Fruit fly (Drosophila melanogaster) whole organism, pupa: ENCODE results near the gene Cpr64Ac.
A peak's percentile ranks its signal among the peaks of the same experiment; 100 is the strongest.

ENCODE experiments used
- CG10348 ChIP-seq: fragments of 200-800 bp; sonication (Bioruptor generic); IDR thresholded peaks from 2 replicates; pipeline ENCODE4 v1.3.6; 2022; ENCODE audit warnings: missing biosample characterization, missing genetic modification characterization
- CG12605 ChIP-seq: fragments of 200-800 bp; sonication (Bioruptor generic); IDR thresholded peaks from 2 replicates; pipeline ENCODE4 v1.3.6; 2022; ENCODE audit warnings: missing biosample characterization, missing genetic modification characterization
- CG13204 ChIP-seq: fragments of 200-800 bp; sonication (Bioruptor generic); optimal IDR thresholded peaks from 2 replicates; lab custom pipeline; 2018; ENCODE audit warnings: missing biosample characterization, mild to moderate bottlenecking, missing genetic modification characterization, moderate library complexity
- CG14655 ChIP-seq: fragments of 200-800 bp; sonication (Bioruptor generic); optimal IDR thresholded peaks from 3 replicates; lab custom pipeline; 2017; ENCODE audit warnings: mild to moderate bottlenecking, missing biosample characterization, missing genetic modification reagents, missing genetic modification characterization
- CG15710 ChIP-seq: fragments of 200-800 bp; sonication (Bioruptor generic); optimal IDR thresholded peaks from 2 replicates; lab custom pipeline; 2018; ENCODE audit warnings: missing biosample characterization, mild to moderate bottlenecking, missing genetic modification characterization, moderate library complexity
- CG17806 ChIP-seq: fragments of 200-800 bp; sonication (Bioruptor generic); optimal IDR thresholded peaks from 2 replicates; lab custom pipeline; 2018; ENCODE audit warnings: missing biosample characterization, mild to moderate bottlenecking, missing genetic modification characterization, moderate library complexity
- CG32121 ChIP-seq: fragments of 200-800 bp; sonication (Bioruptor generic); IDR thresholded peaks from 2 replicates; pipeline ENCODE4 v1.3.6; 2022; ENCODE audit warnings: missing biosample characterization, missing genetic modification characterization
- CG34367 ChIP-seq: fragments of 200-800 bp; sonication (Bioruptor generic); optimal IDR thresholded peaks from 2 replicates; lab custom pipeline; 2018; ENCODE audit warnings: missing biosample characterization, mild to moderate bottlenecking, missing genetic modification characterization
- CG4496 ChIP-seq: fragments of 200-800 bp; sonication (Bioruptor generic); IDR thresholded peaks from 3 replicates; pipeline ENCODE4 v1.3.6; 2022; ENCODE audit warnings: missing biosample characterization, missing genetic modification characterization
- CG8159 ChIP-seq: fragments of 200-800 bp; sonication (Bioruptor generic); optimal IDR thresholded peaks from 3 replicates; lab custom pipeline; 2018; ENCODE audit warnings: missing biosample characterization, mild to moderate bottlenecking, missing genetic modification characterization, moderate library complexity
- CG8301 ChIP-seq: fragments of 200-800 bp; sonication (Bioruptor generic); optimal IDR thresholded peaks from 2 replicates; lab custom pipeline; 2018; ENCODE audit warnings: missing biosample characterization, mild to moderate bottlenecking, missing genetic modification characterization
- CG9948 ChIP-seq: fragments of 200-800 bp; sonication (Bioruptor generic); optimal IDR thresholded peaks from 2 replicates; lab custom pipeline; 2018; ENCODE audit warnings: missing biosample characterization, mild to moderate bottlenecking, missing genetic modification characterization, moderate library complexity
- D1 ChIP-seq: fragments of 200-800 bp; sonication (Bioruptor generic); optimal IDR thresholded peaks from 2 replicates; lab custom pipeline; 2018; ENCODE audit warnings: missing biosample characterization, mild to moderate bottlenecking, missing genetic modification characterization, moderate library complexity
- EcR ChIP-seq: fragments of 200-800 bp; sonication (Bioruptor generic); optimal IDR thresholded peaks from 3 replicates; lab custom pipeline; 2019; ENCODE audit warnings: missing biosample characterization, missing genetic modification characterization, mild to moderate bottlenecking, moderate library complexity, missing genetic modification reagents
- Ets98B ChIP-seq: fragments of 200-800 bp; sonication (Bioruptor generic); IDR thresholded peaks from 2 replicates; pipeline ENCODE4 v1.3.6; 2022; ENCODE audit warnings: missing biosample characterization, missing genetic modification characterization
- Pif1A ChIP-seq: fragments of 200-800 bp; sonication (Bioruptor generic); optimal IDR thresholded peaks from 3 replicates; lab custom pipeline; 2016; ENCODE audit warnings: missing biosample characterization, missing genetic modification characterization
- Pif1B ChIP-seq: fragments of 200-800 bp; sonication (Bioruptor generic); optimal IDR thresholded peaks from 3 replicates; lab custom pipeline; 2016; ENCODE audit warnings: missing biosample characterization, missing genetic modification characterization
- Snoo ChIP-seq: fragments of 200-800 bp; sonication (Bioruptor generic); optimal IDR thresholded peaks from 3 replicates; lab custom pipeline; 2017; ENCODE audit warnings: missing biosample characterization, mild to moderate bottlenecking, missing genetic modification characterization, inconsistent platforms
- fd96Ca ChIP-seq: fragments of 200-800 bp; sonication (Bioruptor generic); IDR thresholded peaks from 3 replicates; pipeline ENCODE4 v1.3.6; 2022; ENCODE audit warnings: missing biosample characterization, missing genetic modification characterization
- gl ChIP-seq: fragments of 200-800 bp; sonication (Bioruptor generic); optimal IDR thresholded peaks from 2 replicates; lab custom pipeline; 2018; ENCODE audit warnings: missing biosample characterization, mild to moderate bottlenecking, missing genetic modification characterization
- rn ChIP-seq: fragments of 200-800 bp; sonication (Bioruptor generic); IDR thresholded peaks from 2 replicates; pipeline ENCODE4 v1.3.6; 2022; ENCODE audit warnings: missing biosample characterization, missing genetic modification characterization

The Cpr64Ac gene

DNA sequence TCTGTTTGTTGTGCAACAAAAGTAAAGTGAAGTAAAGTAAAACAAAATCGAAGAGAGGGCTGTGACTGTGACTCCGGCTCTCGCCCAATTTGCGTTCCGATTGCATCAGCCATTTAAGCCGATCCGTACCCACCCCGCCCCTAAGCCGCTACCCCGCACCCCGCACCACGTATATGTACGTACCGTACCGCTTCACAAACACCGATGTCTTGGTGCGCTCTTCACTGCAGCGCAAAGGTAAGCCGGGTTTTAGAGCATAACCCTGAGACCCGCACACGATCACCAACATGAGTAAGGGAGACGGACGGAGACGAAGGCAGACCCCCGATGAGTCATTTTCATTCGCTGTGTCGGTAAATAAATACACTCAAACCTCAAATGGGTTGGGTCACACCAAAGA, 19.5 kb upstream of the Cpr64Ac start:
- TF ChIP-seq gl (tag; lab: Kevin White, UChicago) (no peak), CG12605 (GFP tag; lab: Robert Waterston, UW) (no peak)

- TF ChIP-seq CG9948 (no peak), EcR (peak; percentile 29)
These were observed 18.8 kb upstream of the Cpr64Ac start for dm6 chr3L:4231401-4232014.

- TF ChIP-seq Snoo (peak; percentile 41), CG14655 (GFP tag; lab: Kevin White, UChicago) (peak; percentile 95), CG4496 (GFP tag; lab: Robert Waterston, UW) (peak; percentile 88), CG8301 (tag; lab: Kevin White, UChicago) (peak; percentile 95), CG10348 (GFP tag; lab: Robert Waterston, UW) (peak; percentile 70), CG9948 (peak; percentile 94), rn (GFP tag; lab: Robert Waterston, UW) (peak; percentile 42; the same call in 1 of the 2 replicates), CG17806 (tag; lab: Kevin White, UChicago) (peak; percentile 92), CG34367 (tag; lab: Kevin White, UChicago) (peak; percentile 91), fd96Ca (peak; percentile 89), gl (tag; lab: Kevin White, UChicago) (peak; percentile 85), CG13204 (GFP tag; lab: Kevin White, UChicago) (peak; percentile 74), CG8159 (tag; lab: Kevin White, UChicago) (peak; percentile 96), CG32121 (GFP tag; lab: Robert Waterston, UW) (peak; percentile 92), CG15710 (tag; lab: Kevin White, UChicago) (peak; percentile 94), Ets98B (peak; percentile 79), D1 (tag; lab: Kevin White, UChicago) (peak; percentile 88), CG12605 (GFP tag; lab: Robert Waterston, UW) (peak; percentile 82), Pif1B (GFP tag; lab: Kevin White, UChicago) (peak; percentile 89), EcR (peak; percentile 19), Pif1A (GFP tag; lab: Kevin White, UChicago) (peak; percentile 95)
These were observed 17.7 kb upstream of the Cpr64Ac start for dm6 chr3L:4230357-4230901.

DNA sequence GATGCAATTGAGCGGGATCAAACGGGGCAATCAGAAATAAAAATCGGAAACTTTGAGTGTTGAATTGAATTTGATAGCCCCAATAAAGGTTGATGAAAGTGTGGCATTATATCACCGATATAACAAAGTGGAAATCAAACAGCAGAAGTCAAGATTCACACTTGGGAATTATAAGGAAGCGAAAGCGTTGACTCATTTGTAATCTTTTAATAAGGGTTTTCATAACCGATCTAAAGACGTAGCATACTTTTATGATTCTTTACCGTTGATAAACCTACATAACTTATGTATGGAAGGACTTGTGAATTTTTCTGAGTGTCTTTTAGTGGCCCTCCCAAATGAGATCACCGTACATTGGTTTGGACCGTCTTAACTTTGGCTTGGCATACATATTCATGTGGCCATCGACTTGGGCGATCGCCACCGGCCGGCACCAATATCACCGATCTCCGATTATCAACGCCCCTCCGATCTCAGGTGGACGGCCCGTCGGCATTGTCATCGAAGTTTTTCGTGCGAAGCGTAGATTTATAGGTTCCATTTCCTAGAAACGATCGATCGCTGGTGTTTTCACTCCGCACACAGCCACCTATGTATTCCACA, 16.8 kb upstream of the Cpr64Ac start:
- peak; percentile 13 for TF ChIP-seq CG14655 (GFP tag; lab: Kevin White, UChicago)
- TF ChIP-seq CG9948, result peak; percentile 1
- no peak for TF ChIP-seq CG4496 (GFP tag; lab: Robert Waterston, UW)
- no peak for TF ChIP-seq CG12605 (GFP tag; lab: Robert Waterston, UW)
- peak; percentile 11 for TF ChIP-seq CG15710 (tag; lab: Kevin White, UChicago)
- no peak for TF ChIP-seq gl (tag; lab: Kevin White, UChicago)
- TF ChIP-seq CG8159 (tag; lab: Kevin White, UChicago), result peak; percentile 27
- peak; percentile 6 for TF ChIP-seq CG34367 (tag; lab: Kevin White, UChicago)
- TF ChIP-seq CG13204 (GFP tag; lab: Kevin White, UChicago), result no peak

dm6 chr3L:4228187-4228836, 15.6 kb upstream of the Cpr64Ac start:
- TF ChIP-seq CG9948, result peak; percentile 97
- peak; percentile 97 for TF ChIP-seq gl (tag; lab: Kevin White, UChicago)
- TF ChIP-seq CG32121 (GFP tag; lab: Robert Waterston, UW), result peak; percentile 99
- TF ChIP-seq CG4496 (GFP tag; lab: Robert Waterston, UW), result peak; percentile 99
- TF ChIP-seq Pif1B (GFP tag; lab: Kevin White, UChicago), result peak; percentile 97
- peak; percentile 99 for TF ChIP-seq CG15710 (tag; lab: Kevin White, UChicago)
- TF ChIP-seq CG14655 (GFP tag; lab: Kevin White, UChicago), result peak; percentile 99
- TF ChIP-seq CG8159 (tag; lab: Kevin White, UChicago), result peak; percentile 99
- peak; percentile 99 for TF ChIP-seq CG8301 (tag; lab: Kevin White, UChicago)
- TF ChIP-seq CG17806 (tag; lab: Kevin White, UChicago), result peak; percentile 98
- TF ChIP-seq Ets98B, result peak; percentile 99
- peak; percentile 98 for TF ChIP-seq Pif1A (GFP tag; lab: Kevin White, UChicago)
- TF ChIP-seq EcR, result peak; percentile 89
- TF ChIP-seq rn (GFP tag; lab: Robert Waterston, UW), result peak; percentile 99
- peak; percentile 99 for TF ChIP-seq CG34367 (tag; lab: Kevin White, UChicago)
- TF ChIP-seq D1 (tag; lab: Kevin White, UChicago), result peak; percentile 88
- peak; percentile 99 for TF ChIP-seq CG12605 (GFP tag; lab: Robert Waterston, UW)
- TF ChIP-seq Snoo, result peak; percentile 97
- TF ChIP-seq fd96Ca, result peak; percentile 99
- peak; percentile 97 for TF ChIP-seq CG10348 (GFP tag; lab: Robert Waterston, UW)
- peak; percentile 95 for TF ChIP-seq CG13204 (GFP tag; lab: Kevin White, UChicago)
